Fruit fly (Drosophila melanogaster): Measurements from ENCODE around the gene Prp31.

DNA sequence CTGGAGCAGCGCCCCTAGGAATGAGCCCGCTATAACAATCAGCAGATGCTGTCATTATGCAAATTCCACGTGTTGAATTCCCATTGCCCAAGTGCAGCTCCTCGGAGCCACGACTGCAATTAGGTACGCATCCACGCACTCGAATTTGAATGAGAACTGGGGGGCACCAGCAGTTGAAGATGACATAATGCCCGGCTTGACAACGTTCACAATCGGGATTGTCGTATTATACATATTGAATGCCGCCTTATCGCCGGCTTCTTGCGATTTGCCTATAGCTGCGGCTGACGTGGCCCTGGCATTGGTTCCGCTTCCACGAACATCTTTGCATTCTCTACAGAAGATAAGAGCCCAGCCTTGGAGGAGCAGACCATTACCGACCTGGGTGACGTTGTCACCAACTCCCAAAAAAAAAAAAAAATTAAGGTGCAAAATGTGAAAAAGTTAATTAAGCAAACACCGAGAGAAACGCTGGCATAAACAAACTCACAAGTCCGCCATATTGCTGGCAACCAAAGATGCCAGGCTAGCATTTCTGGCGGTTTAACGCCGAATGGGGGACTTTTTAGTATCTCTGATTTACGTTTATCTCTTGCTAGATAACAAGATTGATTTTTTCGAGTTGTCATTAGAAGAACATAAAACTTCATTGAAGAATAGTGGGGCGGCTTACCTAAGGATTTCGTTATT lies 18.5 kb upstream of the Prp31 start:
- TF ChIP-seq EcR (GFP tag; optimal IDR thresholded peaks at IDR 0.05) (no peak), pan (optimal IDR thresholded peaks at IDR 0.05) (no peak), CG8478 (optimal IDR thresholded peaks at IDR 0.05) (no peak), usp (GFP tag; optimal IDR thresholded peaks at IDR 0.05) (no peak), psq (optimal IDR thresholded peaks at IDR 0.05) (no peak)

All from whole organism.